Worm (Caenorhabditis elegans) whole organism, late embryonic: ENCODE data around the gene F54D8.6.

Experiments used
- K09A11.1 ChIP-seq: sonication (generic microtip); optimal IDR thresholded peaks from 2 replicates; lab custom pipeline; 2017; ENCODE audit warnings: antibody characterized with exemption, mild to moderate bottlenecking, missing genetic modification characterization, missing compliant biosample characterization; ENCODE audit not compliant: insufficient read depth
- ama-1 ChIP-seq: fragments of 150-350 bp; optimal IDR thresholded peaks from 2 replicates; lab custom pipeline; 2014
- ceh-34 ChIP-seq: sonication (generic microtip); optimal IDR thresholded peaks from 2 replicates; lab custom pipeline; 2016; ENCODE audit warnings: mild to moderate bottlenecking, missing genetic modification characterization, missing compliant biosample characterization
- dve-1 ChIP-seq: sonication (generic microtip); optimal IDR thresholded peaks from 2 replicates; lab custom pipeline; 2017; ENCODE audit warnings: antibody characterized with exemption, mild to moderate bottlenecking, missing genetic modification characterization, missing compliant biosample characterization
- pha-4 ChIP-seq: fragments of 150-350 bp; optimal IDR thresholded peaks from 2 replicates; lab custom pipeline; 2018; ENCODE audit warnings: missing biosample characterization, missing genetic modification reagents, missing genetic modification characterization
- ref-2 ChIP-seq: sonication (generic microtip); optimal IDR thresholded peaks from 2 replicates; lab custom pipeline; 2016; ENCODE audit warnings: missing genetic modification characterization, missing compliant biosample characterization
- sdc-2 ChIP-seq: sonication (generic microtip); optimal IDR thresholded peaks from 2 replicates; lab custom pipeline; 2016; ENCODE audit warnings: missing genotype, missing genetic modification characterization, missing compliant biosample characterization
- tbx-2 ChIP-seq: sonication (generic microtip); optimal IDR thresholded peaks from 2 replicates; lab custom pipeline; 2016; ENCODE audit warnings: missing genetic modification characterization, missing compliant biosample characterization

- TF ChIP-seq dve-1 (tag; lab: Kevin White, UChicago) (no peak), ama-1 (lab: Kevin White, UChicago) (no peak), tbx-2 (tag; lab: Kevin White, UChicago) (no peak), ceh-34 (tag; lab: Kevin White, UChicago) (no peak), ref-2 (no peak), pha-4 (no peak), sdc-2 (tag; lab: Kevin White, UChicago) (no peak), K09A11.1 (tag; lab: Kevin White, UChicago) (no peak)
Measured at ce11 chrIII:5094506-5094905, 8.3 kb upstream of the F54D8.6 start, which contains the start of gene F54D8.10.
